Worm (Caenorhabditis elegans) whole organism, early embryonic: Measurements from ENCODE around the gene tmem-17.

ENCODE experiments used
- B0310.2 ChIP-seq: sonication (generic microtip); optimal IDR thresholded peaks from 2 replicates; lab custom pipeline; 2016; ENCODE audit warnings: mild to moderate bottlenecking, missing genetic modification characterization, missing compliant biosample characterization
- F13C5.2 ChIP-seq: sonication (generic microtip); optimal IDR thresholded peaks from 2 replicates; lab custom pipeline; 2017; ENCODE audit warnings: mild to moderate bottlenecking, missing genetic modification characterization, inconsistent platforms, missing compliant biosample characterization
- aly-1 ChIP-seq: sonication (generic microtip); optimal IDR thresholded peaks from 2 replicates; lab custom pipeline; 2016; ENCODE audit warnings: missing genetic modification characterization, missing compliant biosample characterization
- ama-1 ChIP-seq: fragments of 150-350 bp; optimal IDR thresholded peaks from 2 replicates; lab custom pipeline; 2014
- ceh-13 ChIP-seq: fragments of 200-800 bp; sonication (Bioruptor generic); optimal IDR thresholded peaks from 2 replicates; lab custom pipeline; 2018; ENCODE audit warnings: mild to moderate bottlenecking, missing genetic modification characterization, missing compliant biosample characterization
- ceh-36 ChIP-seq: sonication (generic microtip); optimal IDR thresholded peaks from 2 replicates; lab custom pipeline; 2016; ENCODE audit warnings: missing genetic modification characterization, inconsistent platforms, missing compliant biosample characterization
- ets-7 ChIP-seq: sonication (generic microtip); optimal IDR thresholded peaks from 2 replicates; lab custom pipeline; 2016; ENCODE audit warnings: missing genotype, missing genetic modification characterization, missing compliant biosample characterization
- flt-1 ChIP-seq: fragments of 200-800 bp; sonication (Bioruptor generic); IDR thresholded peaks from 2 replicates; pipeline ENCODE4 v1.3.6; 2022; ENCODE audit warnings: missing genetic modification characterization, missing compliant biosample characterization
- hmbx-1 ChIP-seq: sonication (generic microtip); optimal IDR thresholded peaks from 2 replicates; lab custom pipeline; 2016; ENCODE audit warnings: mild to moderate bottlenecking, missing genetic modification characterization, missing compliant biosample characterization
- hmg-4 ChIP-seq: fragments of 200-800 bp; sonication (Bioruptor generic); optimal IDR thresholded peaks from 2 replicates; lab custom pipeline; 2018; ENCODE audit warnings: mild to moderate bottlenecking, missing genetic modification characterization, missing compliant biosample characterization
- hnd-1 ChIP-seq: sonication (generic microtip); optimal IDR thresholded peaks from 2 replicates; lab custom pipeline; 2016; ENCODE audit warnings: missing genetic modification characterization, missing compliant biosample characterization
- pes-1 ChIP-seq: fragments of 200-800 bp; sonication (Bioruptor generic); IDR thresholded peaks from 2 replicates; pipeline ENCODE4 v1.3.6; 2022; ENCODE audit warnings: missing genetic modification reagents, missing genetic modification characterization, missing compliant biosample characterization
- scrt-1 ChIP-seq: fragments of 200-800 bp; sonication (Bioruptor generic); IDR thresholded peaks from 2 replicates; pipeline ENCODE4 v1.3.6; 2022; ENCODE audit warnings: missing genetic modification characterization, missing compliant biosample characterization
- sea-1 ChIP-seq: fragments of 200-800 bp; sonication (Bioruptor generic); conservative IDR thresholded peaks from 2 replicates; pipeline ENCODE4 v1.3.6; 2022; ENCODE audit warnings: missing genetic modification characterization, missing compliant biosample characterization
- tbx-11 ChIP-seq: fragments of 200-800 bp; sonication (Bioruptor generic); IDR thresholded peaks from 2 replicates; pipeline ENCODE4 v1.3.6; 2022; ENCODE audit warnings: missing genetic modification characterization, missing compliant biosample characterization
- tbx-37 ChIP-seq: fragments of 200-800 bp; sonication (Bioruptor generic); conservative IDR thresholded peaks from 2 replicates; pipeline ENCODE4 v1.3.6; 2022; ENCODE audit warnings: missing genetic modification reagents, missing genetic modification characterization, missing compliant biosample characterization
- tra-4 ChIP-seq: sonication (generic microtip); optimal IDR thresholded peaks from 2 replicates; lab custom pipeline; 2017; ENCODE audit warnings: missing genetic modification characterization, missing compliant biosample characterization

The tmem-17 gene

DNA sequence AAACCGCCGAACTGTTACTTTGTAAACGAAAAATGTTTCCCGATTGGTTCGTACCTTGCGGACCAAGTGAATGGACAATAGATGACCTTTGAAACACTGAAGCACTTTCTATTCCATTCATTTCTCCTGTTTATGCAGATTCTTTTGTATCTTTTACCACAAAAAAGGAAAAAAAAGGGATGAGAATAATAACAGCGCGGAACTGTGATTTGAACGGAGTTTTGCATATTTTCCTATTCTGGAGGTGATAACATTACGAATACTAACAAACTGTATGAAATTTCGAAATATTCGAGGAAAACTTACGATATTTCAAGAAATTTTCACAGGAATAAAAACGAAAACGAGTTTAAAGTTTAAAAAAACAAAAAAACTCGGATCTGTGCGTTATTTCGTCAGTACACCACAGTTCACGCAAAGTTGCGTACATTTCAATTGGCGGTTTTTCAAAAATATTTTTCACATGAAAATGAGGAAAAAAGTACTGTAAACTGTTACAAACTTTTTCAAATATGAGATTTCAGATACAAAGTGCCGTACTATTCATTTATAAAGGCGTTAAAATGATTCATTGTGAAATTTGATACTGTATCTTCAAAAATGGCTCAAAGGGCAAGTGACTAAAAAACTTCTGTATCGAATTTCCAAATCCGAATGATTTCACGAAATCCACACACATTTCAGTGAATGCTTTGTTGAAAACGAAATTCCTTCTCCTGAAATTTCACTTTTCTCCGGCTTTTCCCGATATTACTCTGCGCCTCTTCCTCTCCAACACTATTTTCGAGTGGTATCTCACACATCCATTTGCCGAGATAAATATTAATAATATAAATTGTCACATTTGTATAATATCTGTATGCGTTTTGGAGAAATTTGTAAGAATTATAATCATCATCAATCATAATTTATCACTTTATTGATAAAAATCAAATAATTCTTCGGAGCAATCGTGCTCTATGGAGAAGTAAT, 35.5 kb upstream of the tmem-17 start:
- TF ChIP-seq flt-1 (no peak), F13C5.2 (tag; lab: Kevin White, UChicago) (no peak), ets-7 (tag; lab: Kevin White, UChicago) (no peak), aly-1 (tag; lab: Kevin White, UChicago) (no peak), pes-1 (GFP tag; lab: Robert Waterston, UW) (no peak), sea-1 (GFP tag; lab: Robert Waterston, UW) (no peak), hmbx-1 (tag; lab: Kevin White, UChicago) (no peak), ceh-13 (GFP tag; lab: Kevin White, UChicago) (no peak), ama-1 (lab: Kevin White, UChicago) (no peak), hmg-4 (GFP tag; lab: Kevin White, UChicago) (no peak), tbx-11 (GFP tag; lab: Robert Waterston, UW) (no peak), B0310.2 (no peak), tra-4 (tag; lab: Kevin White, UChicago) (no peak), scrt-1 (GFP tag; lab: Robert Waterston, UW) (no peak), hnd-1 (tag; lab: Kevin White, UChicago) (no peak), ceh-36 (tag; lab: Kevin White, UChicago) (no peak), tbx-37 (GFP tag; lab: Robert Waterston, UW) (no peak)

DNA sequence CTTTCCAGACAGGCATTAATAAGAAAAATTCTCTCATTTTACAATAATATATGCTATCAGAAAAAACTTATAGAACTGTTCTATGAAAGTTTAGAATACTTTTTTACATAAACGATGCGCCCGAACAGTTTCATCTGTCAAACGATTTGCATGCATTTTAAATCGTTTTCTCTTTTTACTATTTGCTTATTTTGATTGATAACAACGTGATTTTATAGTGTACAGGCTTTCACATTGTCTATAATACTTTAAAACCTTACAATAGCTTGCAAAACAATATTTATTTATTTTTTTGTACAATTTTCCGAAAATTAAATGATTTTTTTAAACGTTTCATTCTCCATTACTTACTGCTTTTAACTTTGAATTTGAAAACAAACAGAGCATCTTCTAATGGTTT, 24.4 kb upstream of the tmem-17 start, which contains the start of gene R01H2.7:
TSS of gene R01H2.7 (minus strand) at position 101 of the 400 bp plus-strand sequence.
- TF ChIP-seq hmg-4 (GFP tag; lab: Kevin White, UChicago): no peak
- no peak for TF ChIP-seq hmbx-1 (tag; lab: Kevin White, UChicago)
- no peak for TF ChIP-seq B0310.2
- TF ChIP-seq ama-1 (lab: Kevin White, UChicago): no peak
- no peak for TF ChIP-seq tra-4 (tag; lab: Kevin White, UChicago)
- TF ChIP-seq scrt-1 (GFP tag; lab: Robert Waterston, UW): no peak

DNA sequence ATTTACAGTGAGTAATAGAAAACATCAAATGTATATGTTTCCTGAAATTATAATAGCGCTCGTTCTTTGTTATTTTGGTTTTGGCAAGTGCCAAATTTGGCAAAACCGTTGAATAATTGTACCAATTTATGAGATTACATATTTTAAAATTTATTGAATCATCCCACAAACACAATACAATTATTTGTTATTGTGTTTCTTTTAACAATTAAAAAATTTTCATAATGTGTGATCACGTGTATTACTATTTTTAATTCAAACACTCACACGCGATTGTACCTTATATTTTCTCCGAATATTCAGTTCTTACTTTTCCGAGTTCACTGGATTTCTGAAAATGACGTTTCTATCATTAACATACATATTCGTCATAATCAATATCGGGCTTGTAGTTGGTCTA, 13.8 kb upstream of the tmem-17 start, which contains the start of gene R01H2.2:
TSS of gene R01H2.2 (plus strand) at position 301 of the 400 bp plus-strand sequence.
- TF ChIP-seq tbx-37 (GFP tag; lab: Robert Waterston, UW): no peak
- TF ChIP-seq tbx-11 (GFP tag; lab: Robert Waterston, UW): no peak
- TF ChIP-seq hmg-4 (GFP tag; lab: Kevin White, UChicago): no peak
- no peak for TF ChIP-seq pes-1 (GFP tag; lab: Robert Waterston, UW)
- no peak for TF ChIP-seq aly-1 (tag; lab: Kevin White, UChicago)
- TF ChIP-seq flt-1: no peak
- no peak for TF ChIP-seq tra-4 (tag; lab: Kevin White, UChicago)
- TF ChIP-seq ceh-36 (tag; lab: Kevin White, UChicago): no peak
- TF ChIP-seq F13C5.2 (tag; lab: Kevin White, UChicago): no peak

DNA sequence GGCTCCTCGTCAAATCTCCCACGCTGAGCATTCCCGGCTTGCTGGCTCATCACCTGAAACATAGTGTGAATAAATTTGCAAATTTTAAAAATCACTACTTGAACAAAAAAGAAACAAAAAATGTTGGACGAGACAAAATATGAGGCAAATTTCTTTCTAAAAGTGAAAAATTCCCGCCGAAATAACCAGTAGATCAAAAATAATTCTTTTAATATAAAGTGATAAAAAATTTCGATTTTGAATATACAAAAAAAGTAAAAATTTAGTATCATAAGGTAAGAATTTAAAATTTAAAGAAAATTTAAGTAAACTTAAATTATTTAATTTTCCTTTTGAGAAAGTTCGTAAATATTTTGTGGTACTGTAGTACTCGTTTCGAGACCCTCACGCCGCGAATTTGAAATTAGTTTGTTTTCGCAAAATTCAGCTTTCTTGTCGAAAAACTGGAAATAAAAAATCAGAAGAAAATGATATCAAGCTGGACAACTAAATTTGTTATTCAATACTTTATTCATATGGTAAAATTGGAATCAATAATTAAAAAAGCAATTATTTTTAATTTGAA, 9.5 kb upstream of the tmem-17 start, which contains the start of gene egg-2:
TSS of gene egg-2 (minus strand) at position 53 of the 565 bp plus-strand sequence.
- TF ChIP-seq tbx-11 (GFP tag; lab: Robert Waterston, UW): no peak
- no peak for TF ChIP-seq hnd-1 (tag; lab: Kevin White, UChicago)
- TF ChIP-seq ceh-13 (GFP tag; lab: Kevin White, UChicago): no peak
- no peak for TF ChIP-seq F13C5.2 (tag; lab: Kevin White, UChicago)
- TF ChIP-seq ama-1 (lab: Kevin White, UChicago): no peak
- TF ChIP-seq sea-1 (GFP tag; lab: Robert Waterston, UW): no peak
- TF ChIP-seq flt-1: no peak
- no peak for TF ChIP-seq aly-1 (tag; lab: Kevin White, UChicago)
- TF ChIP-seq tra-4 (tag; lab: Kevin White, UChicago): no peak
- no peak for TF ChIP-seq hmbx-1 (tag; lab: Kevin White, UChicago)
- no peak for TF ChIP-seq ceh-36 (tag; lab: Kevin White, UChicago)
- TF ChIP-seq B0310.2: no peak
- no peak for TF ChIP-seq scrt-1 (GFP tag; lab: Robert Waterston, UW)
- TF ChIP-seq pes-1 (GFP tag; lab: Robert Waterston, UW): no peak
- TF ChIP-seq tbx-37 (GFP tag; lab: Robert Waterston, UW): no peak
- no peak for TF ChIP-seq ets-7 (tag; lab: Kevin White, UChicago)
- no peak for TF ChIP-seq hmg-4 (GFP tag; lab: Kevin White, UChicago)

DNA sequence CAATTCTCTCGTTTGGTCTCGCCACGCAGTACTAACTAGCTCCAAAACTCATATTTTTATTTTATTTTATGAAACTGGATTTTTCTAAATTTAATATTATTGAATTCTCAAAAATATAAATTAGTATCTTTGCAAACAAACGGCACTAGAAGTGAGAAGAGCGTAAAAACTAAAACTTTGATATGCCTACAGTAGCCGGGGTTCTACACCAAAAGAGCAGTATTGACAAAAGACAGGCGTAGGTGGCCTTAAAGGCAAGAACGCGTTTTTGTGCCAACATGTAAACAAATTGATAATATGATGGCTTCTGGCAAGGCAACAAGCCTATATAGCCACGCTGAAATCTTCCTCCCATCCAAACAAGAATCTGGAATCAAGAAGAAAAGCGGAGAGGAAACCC, 7.5 kb upstream of the tmem-17 start, which contains the start of gene R01H2.1:
TSS of gene R01H2.1 (plus strand) at position 301 of the 400 bp plus-strand sequence.
- no peak for TF ChIP-seq hmbx-1 (tag; lab: Kevin White, UChicago)
- TF ChIP-seq ceh-13 (GFP tag; lab: Kevin White, UChicago): no peak
- no peak for TF ChIP-seq scrt-1 (GFP tag; lab: Robert Waterston, UW)
- no peak for TF ChIP-seq tbx-11 (GFP tag; lab: Robert Waterston, UW)
- no peak for TF ChIP-seq ceh-36 (tag; lab: Kevin White, UChicago)
- no peak for TF ChIP-seq pes-1 (GFP tag; lab: Robert Waterston, UW)
- TF ChIP-seq tbx-37 (GFP tag; lab: Robert Waterston, UW): no peak
- no peak for TF ChIP-seq flt-1

DNA sequence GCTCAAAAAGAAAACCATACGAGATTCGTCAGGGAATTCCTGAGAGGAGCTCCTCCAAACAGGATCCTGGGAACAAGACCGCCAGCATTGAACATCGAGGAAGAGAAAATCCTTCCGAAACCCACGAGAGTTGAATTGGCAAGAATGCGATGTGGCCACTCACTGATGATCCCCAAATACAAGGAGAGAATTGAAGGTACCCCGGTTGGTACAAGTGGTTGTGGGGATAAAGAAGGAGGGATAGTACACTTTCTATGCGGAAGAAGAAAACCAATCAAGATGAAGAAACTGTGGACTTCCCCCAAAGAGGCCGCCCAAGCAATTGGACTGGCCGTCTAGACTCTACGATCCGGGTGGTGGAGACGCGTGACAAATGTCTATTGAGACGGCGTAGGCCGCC, 7.0 kb upstream of the tmem-17 start:
- TF ChIP-seq tra-4 (tag; lab: Kevin White, UChicago) (no peak), ceh-36 (tag; lab: Kevin White, UChicago) (no peak), ets-7 (tag; lab: Kevin White, UChicago) (no peak), hmg-4 (GFP tag; lab: Kevin White, UChicago) (no peak), flt-1 (no peak), ama-1 (lab: Kevin White, UChicago) (no peak), tbx-37 (GFP tag; lab: Robert Waterston, UW) (no peak), sea-1 (GFP tag; lab: Robert Waterston, UW) (no peak), B0310.2 (no peak), tbx-11 (GFP tag; lab: Robert Waterston, UW) (no peak), ceh-13 (GFP tag; lab: Kevin White, UChicago) (no peak)
